Worm (Caenorhabditis elegans): ENCODE results near the gene C07B5.4.

ce11 chrX:9509922-9510321, 19.5 kb upstream of the C07B5.4 start:
- no peak for TF ChIP-seq nhr-12 (tag; optimal IDR thresholded peaks at IDR 0.05)
- peak; percentile 49 for TF ChIP-seq mls-2 (tag; optimal IDR thresholded peaks at IDR 0.05)
- TF ChIP-seq ham-2 (GFP tag; optimal IDR thresholded peaks at IDR 0.05), result no peak
- peak; percentile 93 for TF ChIP-seq ces-1 (GFP tag; optimal IDR thresholded peaks at IDR 0.05)
- TF ChIP-seq nhr-237 (tag; optimal IDR thresholded peaks at IDR 0.05), result no peak
- no peak for TF ChIP-seq unc-62 (GFP tag; optimal IDR thresholded peaks at IDR 0.05)
- TF ChIP-seq ztf-11 (tag; optimal IDR thresholded peaks at IDR 0.05), result peak; percentile 33
- no peak for TF ChIP-seq mab-5 (tag; optimal IDR thresholded peaks at IDR 0.05)
- no peak for TF ChIP-seq nhr-76 (tag; optimal IDR thresholded peaks at IDR 0.05)
- TF ChIP-seq nhr-2 (tag; optimal IDR thresholded peaks at IDR 0.05), result no peak
- TF ChIP-seq lsy-2 (tag; optimal IDR thresholded peaks at IDR 0.05), result no peak
- no peak for TF ChIP-seq elt-3 (tag; optimal IDR thresholded peaks at IDR 0.05)
- TF ChIP-seq lin-32 (GFP tag; optimal IDR thresholded peaks at IDR 0.05), result no peak
- TF ChIP-seq lin-13 (tag; optimal IDR thresholded peaks at IDR 0.05), result no peak
